Fruit fly (Drosophila melanogaster) whole organism, embryonic: Measurements from ENCODE around the gene Kua.

ENCODE experiments used
- Asciz ChIP-seq: fragments of 200-800 bp; sonication (Bioruptor generic); optimal IDR thresholded peaks from 2 replicates; lab custom pipeline; 2017; ENCODE audit warnings: missing biosample characterization, mild to moderate bottlenecking, missing genetic modification characterization, missing genetic modification reagents
- Atf3 ChIP-seq: fragments of 200-800 bp; sonication (Bioruptor generic); optimal IDR thresholded peaks from 3 replicates; lab custom pipeline; 2016; ENCODE audit warnings: missing biosample characterization, missing genetic modification characterization
- Bgb ChIP-seq: fragments of 200-800 bp; sonication (Bioruptor generic); IDR thresholded peaks from 2 replicates; pipeline ENCODE4 v1.3.6; 2022; ENCODE audit warnings: missing biosample characterization, missing genetic modification characterization; ENCODE audit not compliant: partially characterized antibody
- CG10274 ChIP-seq: fragments of 200-800 bp; sonication (Bioruptor generic); optimal IDR thresholded peaks from 3 replicates; lab custom pipeline; 2017; ENCODE audit warnings: missing biosample characterization, mild to moderate bottlenecking, missing genetic modification characterization
- CG10979 ChIP-seq: fragments of 200-800 bp; sonication (Bioruptor generic); optimal IDR thresholded peaks from 2 replicates; lab custom pipeline; 2018; ENCODE audit warnings: missing biosample characterization, mild to moderate bottlenecking, missing genetic modification characterization, moderate library complexity
- CG11456 ChIP-seq: fragments of 200-800 bp; sonication (Bioruptor generic); IDR thresholded peaks from 3 replicates; pipeline ENCODE4 v1.3.6; 2022; ENCODE audit warnings: missing biosample characterization, missing genetic modification characterization
- CG11560 ChIP-seq: fragments of 200-800 bp; sonication (Bioruptor generic); IDR thresholded peaks from 3 replicates; pipeline ENCODE4 v1.3.6; 2022; ENCODE audit warnings: missing biosample characterization, missing genetic modification characterization
- CG13624 ChIP-seq: fragments of 200-800 bp; sonication (Bioruptor generic); optimal IDR thresholded peaks from 2 replicates; lab custom pipeline; 2016; ENCODE audit warnings: missing biosample characterization, missing genetic modification characterization
- CG1603 ChIP-seq: fragments of 200-800 bp; sonication (Bioruptor generic); optimal IDR thresholded peaks from 2 replicates; lab custom pipeline; 2019; ENCODE audit warnings: missing biosample characterization, mild to moderate bottlenecking, missing genetic modification characterization, moderate library complexity
- CG17802 ChIP-seq: fragments of 200-800 bp; sonication (Bioruptor generic); optimal IDR thresholded peaks from 2 replicates; lab custom pipeline; 2018; ENCODE audit warnings: missing biosample characterization, mild to moderate bottlenecking, missing genetic modification characterization, moderate library complexity
- CG17912 ChIP-seq: fragments of 200-800 bp; sonication (Bioruptor generic); optimal IDR thresholded peaks from 2 replicates; lab custom pipeline; 2018; ENCODE audit warnings: missing biosample characterization, mild to moderate bottlenecking, missing genetic modification characterization
- CG2116 ChIP-seq: fragments of 200-800 bp; sonication (Bioruptor generic); optimal IDR thresholded peaks from 3 replicates; lab custom pipeline; 2018; ENCODE audit warnings: missing biosample characterization, mild to moderate bottlenecking, missing genetic modification characterization
- CG2875 ChIP-seq: fragments of 200-800 bp; sonication (Bioruptor generic); optimal IDR thresholded peaks from 2 replicates; lab custom pipeline; 2017; ENCODE audit warnings: missing biosample characterization, mild to moderate bottlenecking, missing genetic modification characterization, missing genetic modification reagents
- CG32532 ChIP-seq: fragments of 200-800 bp; sonication (Bioruptor generic); IDR thresholded peaks from 2 replicates; pipeline ENCODE4 v1.3.6; 2022; ENCODE audit warnings: missing biosample characterization, missing genetic modification characterization
- CG33557 ChIP-seq: fragments of 200-800 bp; sonication (Bioruptor generic); optimal IDR thresholded peaks from 2 replicates; lab custom pipeline; 2019; ENCODE audit warnings: missing biosample characterization, mild to moderate bottlenecking, missing genetic modification characterization, moderate library complexity
- CG5953 ChIP-seq: fragments of 200-800 bp; sonication (Bioruptor generic); IDR thresholded peaks from 2 replicates; pipeline ENCODE4 v1.3.6; 2022; ENCODE audit warnings: missing biosample characterization, missing genetic modification characterization
- CG6765 ChIP-seq: fragments of 200-800 bp; sonication (Bioruptor generic); optimal IDR thresholded peaks from 3 replicates; lab custom pipeline; 2017; ENCODE audit warnings: missing biosample characterization, mild to moderate bottlenecking, missing genetic modification characterization
- CG6854 ChIP-seq: fragments of 200-800 bp; sonication (Bioruptor generic); optimal IDR thresholded peaks from 3 replicates; lab custom pipeline; 2017; ENCODE audit warnings: missing biosample characterization, mild to moderate bottlenecking, missing genetic modification characterization
- CG8281 ChIP-seq: fragments of 200-800 bp; sonication (Bioruptor generic); optimal IDR thresholded peaks from 2 replicates; lab custom pipeline; 2018; ENCODE audit warnings: missing biosample characterization, mild to moderate bottlenecking, missing genetic modification characterization, moderate library complexity
- CG8765 ChIP-seq: fragments of 200-800 bp; sonication (Bioruptor generic); IDR thresholded peaks from 2 replicates; pipeline ENCODE4 v1.3.6; 2022; ENCODE audit warnings: missing biosample characterization, missing genetic modification characterization
- Dad ChIP-seq: fragments of 200-800 bp; sonication (Bioruptor generic); optimal IDR thresholded peaks from 3 replicates; lab custom pipeline; 2016; ENCODE audit warnings: missing biosample characterization, missing genetic modification characterization
- Dbx ChIP-seq: fragments of 200-800 bp; sonication (Bioruptor generic); IDR thresholded peaks from 3 replicates; pipeline ENCODE4 v1.3.6; 2022; ENCODE audit warnings: missing biosample characterization, missing genetic modification characterization
- Dek ChIP-seq: fragments of 200-800 bp; sonication (Bioruptor generic); optimal IDR thresholded peaks from 3 replicates; lab custom pipeline; 2019; ENCODE audit warnings: missing biosample characterization, mild to moderate bottlenecking, missing genetic modification characterization, moderate library complexity
- Dip3 ChIP-seq: fragments of 200-800 bp; sonication (Bioruptor generic); optimal IDR thresholded peaks from 3 replicates; lab custom pipeline; 2016; ENCODE audit warnings: missing biosample characterization, missing genetic modification characterization
- Ets65A ChIP-seq: fragments of 200-800 bp; sonication (Bioruptor generic); peaks from one replicate; lab custom pipeline; 2016; ENCODE audit warnings: missing biosample characterization, missing genetic modification characterization
- Hsf ChIP-seq: fragments of 200-800 bp; sonication (Bioruptor generic); optimal IDR thresholded peaks from 3 replicates; lab custom pipeline; 2016; ENCODE audit warnings: missing biosample characterization, missing genetic modification characterization
- Lim3 ChIP-seq: fragments of 200-800 bp; sonication (Bioruptor generic); IDR thresholded peaks from 2 replicates; pipeline ENCODE4 v1.3.6; 2022; ENCODE audit warnings: missing biosample characterization, missing genetic modification characterization
- MTF-1 ChIP-seq: fragments of 200-800 bp; sonication (Bioruptor generic); optimal IDR thresholded peaks from 2 replicates; lab custom pipeline; 2018; ENCODE audit warnings: missing biosample characterization, mild to moderate bottlenecking, missing genetic modification characterization, borderline replicate concordance
- NfI ChIP-seq: fragments of 200-800 bp; sonication (Bioruptor generic); optimal IDR thresholded peaks from 3 replicates; lab custom pipeline; 2018; ENCODE audit warnings: missing biosample characterization, mild to moderate bottlenecking, missing genetic modification characterization, moderate library complexity
- Opbp ChIP-seq: fragments of 200-800 bp; sonication (Bioruptor generic); IDR thresholded peaks from 3 replicates; pipeline ENCODE4 v1.3.6; 2022; ENCODE audit warnings: missing biosample characterization, missing genetic modification characterization; ENCODE audit not compliant: partially characterized antibody
- Sry-β ChIP-seq: fragments of 200-800 bp; sonication (Bioruptor generic); optimal IDR thresholded peaks from 2 replicates; lab custom pipeline; 2018; ENCODE audit warnings: missing biosample characterization, mild to moderate bottlenecking, missing genetic modification characterization, moderate library complexity
- YL-1 ChIP-seq: fragments of 200-800 bp; sonication (Bioruptor generic); optimal IDR thresholded peaks from 3 replicates; lab custom pipeline; 2017; ENCODE audit warnings: missing biosample characterization, mild to moderate bottlenecking, missing genetic modification characterization
- ase ChIP-seq: fragments of 200-800 bp; sonication (Bioruptor generic); IDR thresholded peaks from 3 replicates; pipeline ENCODE4 v1.3.6; 2022; ENCODE audit warnings: missing biosample characterization, missing genetic modification characterization
- bab2 ChIP-seq: fragments of 200-800 bp; sonication (Bioruptor generic); optimal IDR thresholded peaks from 2 replicates; lab custom pipeline; 2016; ENCODE audit warnings: missing biosample characterization, missing genetic modification characterization
- danr ChIP-seq: fragments of 200-800 bp; sonication (Bioruptor generic); IDR thresholded peaks from 2 replicates; pipeline ENCODE4 v1.3.6; 2022; ENCODE audit warnings: missing biosample characterization, missing genetic modification characterization
- disco-r ChIP-seq: fragments of 200-800 bp; sonication (Bioruptor generic); optimal IDR thresholded peaks from 2 replicates; lab custom pipeline; 2016; ENCODE audit warnings: missing biosample characterization, missing genetic modification characterization
- gce ChIP-seq: fragments of 200-800 bp; sonication (Bioruptor generic); IDR thresholded peaks from 3 replicates; pipeline ENCODE4 v1.3.6; 2022; ENCODE audit warnings: missing biosample characterization, missing genetic modification characterization
- gcm2 ChIP-seq: fragments of 200-800 bp; sonication (Bioruptor generic); optimal IDR thresholded peaks from 2 replicates; lab custom pipeline; 2016; ENCODE audit warnings: missing biosample characterization, missing genetic modification characterization
- hbn ChIP-seq: fragments of 200-800 bp; sonication (Bioruptor generic); IDR thresholded peaks from 2 replicates; pipeline ENCODE4 v1.3.6; 2022; ENCODE audit warnings: missing biosample characterization, missing genetic modification characterization; ENCODE audit not compliant: partially characterized antibody
- jumu ChIP-seq: fragments of 200-800 bp; sonication (Bioruptor generic); optimal IDR thresholded peaks from 3 replicates; lab custom pipeline; 2016; ENCODE audit warnings: missing biosample characterization, missing genetic modification characterization
- lov ChIP-seq, 2 experiments: fragments of 200-800 bp in 1 of 2; fragments of >200 bp in 1 of 2; sonication (Bioruptor generic) in 1 of 2; IDR thresholded peaks in 1 of 2; optimal IDR thresholded peaks in 1 of 2; 2 replicates in 1 of 2; 3 replicates in 1 of 2; pipeline versions ENCODE4 v1.3.6 to Lab custom; 2017 to 2022; ENCODE audit warnings: missing biosample characterization in 1 of 2, missing genetic modification characterization in 1 of 2
- tgo ChIP-seq: fragments of 200-800 bp; sonication (Bioruptor generic); IDR thresholded peaks from 3 replicates; pipeline ENCODE4 v1.3.6; 2022; ENCODE audit warnings: missing biosample characterization, missing genetic modification characterization
- tll ChIP-seq, 2 experiments: fragments of 200-800 bp in 1 of 2; fragments of >200 bp in 1 of 2; sonication (Bioruptor generic) in 1 of 2; optimal IDR thresholded peaks; 2 replicates each; lab custom pipeline; 2017 to 2019; ENCODE audit warnings: missing biosample characterization in 2 of 2, missing genetic modification characterization in 2 of 2, mild to moderate bottlenecking in 1 of 2, moderate library complexity in 1 of 2
- ttk ChIP-seq: fragments of 200-800 bp; sonication (Bioruptor generic); IDR thresholded peaks from 2 replicates; pipeline ENCODE4 v2.1.2; 2022; ENCODE audit warnings: missing biosample characterization, missing genetic modification characterization
- twi ChIP-seq: fragments of 200-800 bp; optimal IDR thresholded peaks from 2 replicates; lab custom pipeline; 2019; ENCODE audit warnings: missing biosample characterization, mild to moderate bottlenecking, missing genetic modification characterization, moderate library complexity
- z ChIP-seq: fragments of 200-800 bp; sonication (Bioruptor generic); IDR thresholded peaks from 3 replicates; pipeline ENCODE4 v1.3.6; 2022; ENCODE audit warnings: missing biosample characterization, missing genetic modification characterization
- zf30C ChIP-seq: fragments of 200-800 bp; sonication (Bioruptor generic); optimal IDR thresholded peaks from 3 replicates; lab custom pipeline; 2018; ENCODE audit warnings: missing biosample characterization, mild to moderate bottlenecking, missing genetic modification characterization
- zfh1 ChIP-seq: fragments of 200-800 bp; sonication (Bioruptor generic); IDR thresholded peaks from 3 replicates; pipeline ENCODE4 v1.3.6; 2022; ENCODE audit warnings: missing biosample characterization, missing genetic modification characterization
- zfh2 ChIP-seq: fragments of 200-800 bp; sonication (Bioruptor generic); optimal IDR thresholded peaks from 2 replicates; lab custom pipeline; 2016; ENCODE audit warnings: missing biosample characterization, missing genetic modification characterization

Kua gene

DNA sequence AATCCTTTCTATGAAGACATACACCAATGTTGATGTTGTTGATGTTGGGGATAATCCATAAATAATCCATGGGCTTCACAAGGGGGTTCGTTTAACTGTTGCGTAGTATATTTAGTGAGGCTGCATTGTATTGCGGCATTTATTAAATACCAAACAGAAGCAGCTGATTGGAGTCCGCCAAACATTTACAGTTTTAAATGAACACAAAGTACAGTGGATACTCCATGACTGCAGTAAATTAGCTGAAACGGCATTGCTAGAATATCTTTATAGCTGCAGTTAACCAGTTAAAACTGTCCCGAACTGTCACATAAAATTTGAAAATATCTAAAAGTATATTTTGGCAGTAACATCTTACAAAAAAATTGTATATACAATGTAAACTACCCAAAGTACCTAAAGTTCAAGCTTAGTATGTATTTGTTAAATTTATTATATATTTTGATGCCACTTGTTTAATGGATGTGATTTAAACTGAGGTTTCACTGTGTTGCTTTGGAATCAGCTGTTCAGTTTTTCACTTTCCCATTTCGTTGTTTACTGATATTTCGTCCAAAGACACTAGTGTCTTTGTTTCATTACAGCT is 6.2 kb upstream of the Kua start, which contains the start of the genes CG10747 and Pyroxd1 (continued):
- TF ChIP-seq CG11560 (peak; percentile 90), Opbp (GFP tag; lab: Robert Waterston, UW) (no peak), danr (peak; percentile 93), Dek (peak; percentile 98), CG17912 (GFP tag; lab: Kevin White, UChicago) (peak; percentile 93), CG17802 (tag; lab: Kevin White, UChicago) (peak; percentile 69), tll (GFP tag; optimal IDR thresholded peaks at IDR 0.05; lab: Kevin White, UChicago) (peak; percentile 20 to 71), lov (optimal IDR thresholded peaks at IDR 0.05; lab: Kevin White, UChicago) (no peak), lov (GFP tag; IDR thresholded peaks at IDR 0.05; lab: Robert Waterston, UW) (0 out of 3 replicates have a peak, but pooled peaks have one; percentile 65), hbn (no peak), Sry-β (GFP tag; lab: Kevin White, UChicago) (peak; percentile 21), CG10274 (GFP tag; lab: Kevin White, UChicago) (peak; percentile 85), disco-r (GFP tag; lab: Kevin White, UChicago) (peak; percentile 91), CG8765 (GFP tag; lab: Robert Waterston, UW) (peak; percentile 94), ase (GFP tag; lab: Robert Waterston, UW) (peak; percentile 91), CG2875 (GFP tag; lab: Kevin White, UChicago) (peak; percentile 88), gce (GFP tag; lab: Robert Waterston, UW) (peak; percentile 80; the same call in 2 of the 3 replicates), bab2 (GFP tag; lab: Kevin White, UChicago) (peak; percentile 96), Dad (peak; percentile 91), Atf3 (GFP tag; lab: Kevin White, UChicago) (peak; percentile 87), gcm2 (GFP tag; lab: Kevin White, UChicago) (peak; percentile 92), CG5953 (peak; percentile 78; the same call in 1 of the 2 replicates), Dbx (peak; percentile 96), MTF-1 (peak; percentile 80), CG6854 (GFP tag; lab: Kevin White, UChicago) (peak; percentile 93), CG33557 (GFP tag; lab: Kevin White, UChicago) (peak; percentile 94), Dip3 (GFP tag; lab: Kevin White, UChicago) (peak; percentile 96), YL-1 (GFP tag; lab: Kevin White, UChicago) (peak; percentile 96), Bgb (GFP tag; lab: Robert Waterston, UW) (peak; percentile 11; the same call in 1 of the 2 replicates), z (GFP tag; lab: Robert Waterston, UW) (no peak), ttk (peak; percentile 94), NfI (GFP tag; lab: Kevin White, UChicago) (peak; percentile 97), CG6765 (peak; percentile 91), zfh1 (peak; percentile 94), zfh2 (GFP tag; lab: Kevin White, UChicago) (peak; percentile 97), CG10979 (tag; lab: Kevin White, UChicago) (peak; percentile 92), CG1603 (tag; lab: Kevin White, UChicago) (peak; percentile 86), CG8281 (tag; lab: Kevin White, UChicago) (peak; percentile 87), Ets65A (GFP tag; lab: Kevin White, UChicago) (peak; percentile 99), twi (tag; lab: Kevin White, UChicago) (peak; percentile 94), CG32532 (peak; percentile 96), tgo (GFP tag; lab: Robert Waterston, UW) (peak; percentile 98), Hsf (peak; percentile 98), Lim3 (peak; percentile 85), CG2116 (peak; percentile 84), zf30C (GFP tag; lab: Kevin White, UChicago) (peak; percentile 24), CG11456 (GFP tag; lab: Robert Waterston, UW) (peak; percentile 95), CG13624 (GFP tag; lab: Kevin White, UChicago) (peak; percentile 96), jumu (peak; percentile 93), Asciz (GFP tag; lab: Kevin White, UChicago) (peak; percentile 92)
